Worm (Caenorhabditis elegans): Measurements from ENCODE around the gene pqn-62.

pqn-62 gene

DNA sequence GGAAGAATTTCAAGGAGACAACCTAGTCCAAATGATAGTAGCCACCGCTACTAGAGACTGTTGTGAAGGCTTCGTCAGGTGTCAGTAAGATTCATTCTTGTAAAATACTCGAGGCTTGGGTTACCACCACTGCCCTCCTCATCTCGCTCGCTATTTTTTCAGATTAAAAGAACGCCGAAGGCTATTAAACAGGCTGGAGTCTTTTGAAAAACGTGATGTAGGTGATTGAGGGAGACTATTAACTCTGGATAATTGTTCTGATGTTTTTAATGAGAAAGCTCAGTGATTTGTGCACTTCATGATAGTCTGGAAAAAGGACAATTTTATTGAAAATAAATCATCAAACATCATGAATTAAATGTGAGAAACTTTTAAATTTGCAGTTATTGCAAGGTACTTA, 6.9 kb upstream of the pqn-62 start, which contains the start of gene zig-6:
Gene zig-6, minus strand, starts transcription at position 101 of the 400 bp plus-strand sequence.
- no peak for TF ChIP-seq unc-62 (GFP tag; optimal IDR thresholded peaks at IDR 0.05)

DNA sequence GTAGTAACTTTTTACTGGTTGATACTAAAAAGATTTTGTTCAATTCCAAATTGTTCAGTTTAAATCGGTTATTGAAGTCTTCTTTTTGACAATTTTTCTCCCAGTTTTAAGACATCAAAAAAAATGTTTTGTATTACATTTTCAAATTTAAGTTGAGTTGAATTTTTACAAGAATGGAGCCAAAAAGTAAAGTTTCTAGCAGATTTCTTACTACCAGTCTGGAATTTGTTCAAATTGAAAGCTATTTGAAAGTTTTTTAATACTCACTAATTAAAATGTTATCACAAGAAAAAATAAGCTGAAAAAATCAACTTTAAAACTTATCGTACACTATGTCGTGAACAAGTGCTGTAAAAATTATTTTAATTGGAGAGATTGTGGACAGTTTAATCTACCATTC, 5.8 kb upstream of the pqn-62 start:
- TF ChIP-seq unc-62 (GFP tag; optimal IDR thresholded peaks at IDR 0.05), result no peak

DNA sequence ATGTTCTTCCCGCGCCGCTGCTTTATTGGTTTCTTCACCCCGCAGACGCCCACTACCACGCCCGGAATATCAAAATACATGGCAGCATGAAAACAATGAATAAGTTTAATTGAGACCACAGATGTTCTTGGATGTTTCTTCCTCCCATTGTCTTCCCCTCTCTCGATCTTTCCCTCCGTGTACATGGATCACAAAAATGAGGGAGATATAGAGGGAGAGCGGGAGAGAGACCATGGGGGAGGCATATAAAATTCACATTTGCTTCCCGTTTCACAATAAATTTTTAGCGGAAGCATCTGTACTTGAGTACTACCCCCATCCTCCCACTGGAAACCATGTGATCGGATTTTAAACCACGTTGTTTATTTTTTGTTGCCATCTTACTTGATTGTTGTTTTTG, 2.5 kb upstream of the pqn-62 start:
- TF ChIP-seq unc-62 (GFP tag; optimal IDR thresholded peaks at IDR 0.05), result no peak

DNA sequence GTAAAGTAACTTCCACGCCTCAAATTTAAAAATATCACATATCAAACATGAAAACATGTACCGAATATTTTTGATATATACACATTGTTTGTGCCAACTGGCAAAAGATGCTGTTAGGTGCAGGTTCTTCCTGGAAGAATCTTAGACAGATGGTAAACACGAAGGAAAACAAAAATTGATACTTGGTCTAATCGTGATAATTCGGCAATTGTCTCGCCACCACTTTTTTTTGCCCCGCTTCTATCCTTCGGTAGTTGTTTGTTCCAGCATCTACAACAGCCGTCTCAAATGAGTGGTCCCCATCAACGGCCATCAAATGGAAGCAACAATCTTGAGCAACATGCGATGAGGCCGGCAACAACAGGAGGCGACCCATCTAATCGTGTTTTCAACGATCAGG, 1.5 kb downstream of the pqn-62 start:
- no peak for TF ChIP-seq unc-62 (GFP tag; optimal IDR thresholded peaks at IDR 0.05)

DNA sequence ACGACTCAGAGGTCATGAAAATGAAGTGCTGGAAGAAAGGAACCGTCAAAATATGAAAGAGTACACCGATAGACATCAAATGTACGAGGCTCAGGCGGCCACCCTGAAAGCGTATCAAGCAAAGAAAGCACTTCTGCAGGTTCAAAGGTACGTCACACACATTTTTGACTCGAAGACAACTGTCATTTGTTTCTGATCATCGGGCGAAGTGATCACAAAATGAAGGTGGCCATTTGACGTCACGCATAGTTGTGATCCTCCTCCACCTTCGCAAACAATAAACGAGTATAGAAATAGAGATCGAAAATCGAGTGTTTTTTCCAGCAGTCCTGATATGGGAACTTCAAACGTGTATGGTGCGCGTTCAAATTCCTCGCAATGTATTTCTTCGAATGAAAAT, 3.3 kb downstream of the pqn-62 start:
- TF ChIP-seq unc-62 (GFP tag; optimal IDR thresholded peaks at IDR 0.05), result no peak

DNA sequence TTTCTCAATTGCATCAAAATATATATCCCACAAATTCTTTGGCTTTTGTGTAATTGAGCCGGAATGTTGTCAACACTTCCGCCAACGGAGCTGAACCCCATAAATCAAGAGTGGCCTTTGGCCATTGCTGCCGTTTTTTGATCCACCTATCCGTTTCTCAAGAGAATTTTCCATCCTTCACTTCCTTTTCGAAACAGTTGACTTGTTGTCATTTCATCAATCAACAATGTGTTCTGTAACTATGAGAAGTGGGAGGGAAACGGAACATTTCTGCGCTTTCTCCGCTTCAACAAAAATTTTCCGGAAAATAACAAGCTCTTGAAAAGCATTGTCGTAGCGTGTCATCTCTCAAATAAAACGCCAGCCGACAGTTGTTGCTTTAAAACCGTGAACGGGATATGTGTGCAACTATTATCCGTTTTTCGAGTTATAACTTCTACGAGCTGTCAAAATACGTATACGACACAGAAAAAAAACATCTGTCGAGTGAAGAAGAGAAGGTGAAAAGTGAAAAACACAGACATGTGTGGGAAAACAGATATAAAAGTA, 4.0 kb downstream of the pqn-62 start:
- TF ChIP-seq unc-62 (GFP tag; optimal IDR thresholded peaks at IDR 0.05), result no peak

DNA sequence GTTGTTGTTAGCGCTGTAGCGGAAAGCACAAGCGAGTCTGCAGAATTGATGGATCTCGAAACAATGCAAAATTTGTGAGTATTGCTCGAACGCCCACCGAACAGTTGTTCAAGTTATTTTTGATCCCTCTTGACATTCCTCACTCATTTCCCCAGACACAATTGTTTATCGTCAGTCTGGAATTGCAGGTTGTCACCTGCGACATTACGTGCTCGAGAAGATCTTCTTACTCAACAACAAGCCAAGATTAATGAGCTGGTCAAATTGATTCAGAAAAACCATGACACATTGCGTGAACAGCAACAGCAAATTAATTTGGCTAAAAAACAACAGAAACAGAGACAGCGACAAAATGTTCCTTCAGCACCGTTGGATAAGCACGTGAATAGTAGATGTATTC, 6.0 kb downstream of the pqn-62 start:
- TF ChIP-seq unc-62 (GFP tag; optimal IDR thresholded peaks at IDR 0.05), result no peak

DNA sequence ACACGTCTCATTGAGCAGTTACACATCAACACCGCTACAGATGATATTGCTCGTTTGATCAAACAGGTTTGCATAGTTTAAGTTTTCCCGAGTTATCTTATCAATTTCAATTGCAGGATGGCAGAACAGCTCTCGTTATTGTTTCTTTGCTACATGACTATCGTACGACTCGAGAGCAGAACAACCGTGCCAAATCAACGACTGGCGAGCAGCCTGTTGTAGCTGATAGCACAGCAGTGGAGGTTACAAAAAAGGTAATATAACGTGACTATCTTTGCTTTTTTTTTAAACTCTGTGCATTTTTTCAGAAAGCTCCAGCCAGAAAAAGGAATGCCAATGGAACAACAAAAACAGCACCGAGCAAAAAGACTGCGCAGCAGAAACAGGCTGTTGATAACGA, 6.5 kb downstream of the pqn-62 start:
- no peak for TF ChIP-seq unc-62 (GFP tag; optimal IDR thresholded peaks at IDR 0.05)

DNA sequence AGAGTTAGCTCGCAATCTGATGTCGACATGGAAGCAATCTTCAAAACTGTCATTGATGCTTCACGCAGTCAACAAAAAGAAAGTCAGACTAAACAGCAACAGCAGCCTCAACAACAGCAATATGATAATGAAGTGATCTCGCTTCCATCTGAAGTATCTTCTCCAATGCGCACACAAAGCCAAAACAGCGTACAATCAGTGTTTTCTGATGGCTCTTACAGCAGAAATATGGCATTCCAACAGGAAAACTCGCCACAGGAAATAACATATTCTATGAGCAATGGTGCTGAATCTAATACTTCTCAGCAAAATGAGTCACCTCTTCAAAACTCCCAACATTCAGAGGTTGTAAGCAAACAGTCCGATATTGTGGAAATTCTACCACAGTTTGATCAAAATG, 7.0 kb downstream of the pqn-62 start:
- no peak for TF ChIP-seq unc-62 (GFP tag; optimal IDR thresholded peaks at IDR 0.05)

DNA sequence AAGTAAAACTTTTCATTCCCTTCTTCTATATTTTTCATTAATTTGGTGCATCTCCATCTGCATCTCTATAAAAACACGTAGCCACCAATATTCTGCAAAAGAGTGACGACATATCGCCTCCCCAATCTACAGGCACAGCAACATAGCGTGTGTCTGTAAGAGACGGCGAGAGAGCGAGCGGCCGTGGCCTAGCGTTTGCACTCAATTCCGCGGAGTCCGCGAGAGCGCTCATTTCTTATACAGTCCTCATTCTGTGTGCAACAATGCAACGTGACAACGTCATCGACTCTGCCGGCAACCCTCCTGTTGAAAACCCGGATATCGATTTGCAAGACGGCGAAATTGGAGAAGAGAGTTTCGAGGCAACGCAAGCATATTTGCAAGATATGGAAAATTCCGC, 9.7 kb downstream of the pqn-62 start, which contains the start of gene H28G03.2:
Gene H28G03.2, plus strand, starts transcription at position 200 of the 400 bp plus-strand sequence.
- TF ChIP-seq unc-62 (GFP tag; optimal IDR thresholded peaks at IDR 0.05), result no peak

DNA sequence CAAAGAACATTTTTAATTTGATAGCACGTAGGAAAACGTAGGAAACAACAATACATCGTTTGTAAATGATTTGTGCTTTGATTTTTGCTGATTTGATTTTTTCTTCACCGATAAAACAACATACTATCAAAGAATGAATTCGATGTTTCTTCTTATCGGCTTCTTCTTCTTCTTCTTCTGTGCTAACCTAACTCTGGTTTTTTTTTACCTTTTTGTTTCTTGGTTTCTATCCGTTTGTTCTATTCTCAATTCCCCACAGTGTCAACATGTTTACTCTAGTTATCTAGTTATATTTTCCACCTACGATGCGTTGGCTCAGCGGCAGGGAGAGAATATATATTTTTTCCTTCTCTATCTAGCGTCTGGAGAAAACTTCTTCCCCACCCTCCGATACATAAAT, 11.9 kb downstream of the pqn-62 start:
- no peak for TF ChIP-seq unc-62 (GFP tag; optimal IDR thresholded peaks at IDR 0.05)

DNA sequence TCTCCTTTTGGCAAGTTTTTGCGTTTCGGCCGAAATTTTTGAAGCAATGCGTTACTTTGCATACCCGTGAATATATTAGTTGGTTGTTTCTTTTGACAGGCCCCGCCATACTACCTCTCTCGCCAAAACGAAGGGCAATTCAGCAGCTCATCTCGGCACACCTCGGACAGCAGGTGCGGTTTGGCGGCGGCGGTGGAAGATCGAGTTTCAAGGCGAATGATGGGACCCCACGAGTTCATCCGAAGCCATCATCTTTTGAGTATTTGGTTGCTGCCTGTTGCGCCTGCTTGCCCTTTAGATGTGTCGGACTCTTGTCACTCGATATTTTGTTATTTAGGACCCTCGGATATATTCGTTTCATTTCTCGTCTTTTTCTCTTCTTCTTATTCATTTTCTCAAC, 12.4 kb downstream of the pqn-62 start:
- no peak for TF ChIP-seq unc-62 (GFP tag; optimal IDR thresholded peaks at IDR 0.05)

DNA sequence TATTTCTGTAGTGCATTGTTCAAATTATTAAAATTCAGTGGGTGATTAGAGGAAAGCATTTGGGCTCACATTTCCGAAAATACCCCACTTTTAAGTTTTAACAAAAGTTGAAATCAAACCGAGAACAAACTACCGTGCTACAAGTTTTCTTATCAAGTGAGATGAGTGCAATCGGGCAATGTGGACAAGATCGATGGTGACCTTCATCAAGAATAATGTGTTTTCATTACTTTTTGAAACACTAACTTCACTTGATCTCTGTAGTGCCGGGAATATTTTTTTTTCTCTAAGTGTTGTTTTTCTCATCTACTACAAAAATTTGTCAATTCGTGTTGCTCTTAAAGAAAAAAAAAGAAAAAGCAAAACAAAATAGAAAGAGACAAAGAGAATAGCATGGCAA, 12.9 kb downstream of the pqn-62 start:
- TF ChIP-seq unc-62 (GFP tag; optimal IDR thresholded peaks at IDR 0.05), result no peak

DNA sequence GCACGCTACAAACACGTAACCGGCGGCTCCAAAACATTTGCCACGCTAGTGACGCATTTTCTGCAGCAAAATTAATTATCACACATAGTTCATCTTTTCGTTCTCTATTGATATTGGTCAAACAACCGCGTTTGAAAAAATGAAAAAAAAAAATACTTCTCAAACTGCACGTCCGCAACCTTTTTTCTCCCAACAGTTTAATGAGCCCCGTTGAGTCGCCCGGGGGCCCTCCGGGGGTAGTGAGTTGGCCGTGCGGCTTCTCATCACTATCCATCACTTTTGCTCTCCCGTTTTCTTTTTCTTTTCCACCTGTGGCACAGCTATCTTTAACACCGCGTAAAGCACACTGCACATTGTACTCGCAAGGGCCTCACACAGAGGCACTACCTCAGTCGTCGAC, 13.5 kb downstream of the pqn-62 start:
- TF ChIP-seq unc-62 (GFP tag; optimal IDR thresholded peaks at IDR 0.05), result no peak

DNA sequence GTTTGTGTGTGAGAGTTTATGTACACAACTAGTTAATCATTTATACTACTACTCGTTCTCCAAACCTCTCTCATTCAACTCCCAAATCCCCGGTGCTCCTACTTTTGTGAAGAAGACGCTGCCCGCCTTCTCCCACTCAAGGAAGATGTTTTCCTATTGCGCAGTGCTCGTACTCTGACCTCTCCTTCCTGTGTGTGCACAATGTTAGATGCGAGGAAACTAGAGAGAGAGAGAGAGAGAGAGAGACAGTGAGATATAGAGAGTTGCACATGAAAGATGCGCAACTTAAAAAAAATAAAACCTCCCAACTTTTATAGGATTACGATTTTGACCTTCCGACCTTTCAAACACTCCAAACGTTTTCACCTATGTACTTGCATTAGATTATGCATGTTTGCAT, 14.6 kb downstream of the pqn-62 start:
- TF ChIP-seq unc-62 (GFP tag; optimal IDR thresholded peaks at IDR 0.05), result no peak

DNA sequence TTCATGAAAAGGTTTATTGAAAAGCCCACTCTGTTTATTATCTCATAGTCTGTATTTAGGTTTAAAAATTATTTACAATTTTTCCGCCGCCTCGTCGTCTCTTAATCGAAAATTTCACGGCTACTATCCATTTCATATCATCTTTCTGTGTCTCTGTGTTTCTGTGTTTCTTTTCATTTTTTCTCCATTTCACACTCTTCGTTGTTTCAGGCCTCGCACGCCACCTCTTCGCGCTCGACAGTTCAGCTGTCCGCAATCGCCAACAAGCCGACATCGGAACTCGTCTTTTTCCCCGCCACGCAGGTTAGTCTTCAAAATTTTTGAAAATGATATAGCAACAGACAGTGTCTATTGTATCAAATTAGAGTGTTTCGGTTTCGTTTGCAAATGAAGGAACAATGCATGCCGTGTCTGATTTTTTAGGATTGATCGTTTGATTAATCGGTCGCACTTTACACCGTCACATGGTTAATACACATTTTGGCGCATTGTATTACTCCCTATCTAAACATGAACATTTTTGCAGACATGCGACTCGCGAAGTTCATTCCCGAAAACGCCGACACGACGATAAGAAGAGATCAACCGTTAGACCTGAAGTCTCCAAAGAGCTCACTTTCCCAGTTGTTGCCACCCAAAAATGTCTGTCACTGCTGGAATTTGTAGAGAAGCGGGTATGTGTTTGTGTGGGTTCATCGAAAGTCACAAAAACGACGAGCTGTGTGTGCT, 15.2 kb downstream of the pqn-62 start:
- no peak for TF ChIP-seq unc-62 (GFP tag; optimal IDR thresholded peaks at IDR 0.05)

DNA sequence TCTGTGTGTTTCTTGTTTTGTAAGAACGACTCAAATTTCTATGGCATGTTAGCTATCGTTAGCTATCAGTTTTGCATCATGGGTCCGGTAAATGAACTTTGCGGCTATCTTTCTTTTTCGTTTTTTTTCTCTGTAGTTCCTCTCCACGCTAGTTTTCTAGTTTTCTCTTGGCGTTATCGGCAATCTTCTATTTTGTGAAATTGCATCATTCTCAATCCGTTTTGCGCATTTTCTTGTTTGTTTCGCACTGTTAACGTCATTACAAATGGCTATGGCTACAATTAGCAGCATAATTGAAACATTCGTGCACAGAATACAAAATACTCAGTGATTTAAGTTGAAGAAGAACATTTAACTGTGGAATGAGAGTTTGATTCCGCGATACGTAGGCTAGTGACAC, 17.1 kb downstream of the pqn-62 start:
- TF ChIP-seq unc-62 (GFP tag; optimal IDR thresholded peaks at IDR 0.05), result no peak

DNA sequence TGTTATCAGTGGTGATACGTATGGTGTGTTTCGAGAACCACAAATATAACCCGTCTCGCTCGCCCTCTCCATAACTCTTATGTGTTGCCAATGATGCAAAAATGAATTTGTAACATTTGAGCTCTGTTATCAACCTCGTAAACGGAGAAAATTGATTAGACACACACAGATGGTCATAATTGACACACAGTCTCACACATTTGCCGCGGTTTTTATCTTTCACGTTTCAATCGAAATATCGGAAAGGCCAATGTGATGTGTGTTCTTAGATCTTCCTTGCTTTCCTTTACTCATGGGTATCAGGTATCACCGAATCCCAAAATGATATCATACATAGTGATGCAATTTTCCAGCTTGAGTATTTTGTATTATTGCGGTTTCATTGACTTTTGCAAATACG, 17.7 kb downstream of the pqn-62 start:
- TF ChIP-seq unc-62 (GFP tag; optimal IDR thresholded peaks at IDR 0.05), result no peak

All from whole organism, dauer.